Worm (Caenorhabditis elegans) whole organism, L4 larva: ENCODE results near the gene F10E9.3.
A peak's percentile ranks its signal among the peaks of the same experiment; 100 is the strongest.

Experiments used
- D1046.2 ChIP-seq: fragments of 200-800 bp; sonication (Bioruptor generic); IDR thresholded peaks from 2 replicates; pipeline ENCODE4 v1.3.6; 2022; ENCODE audit warnings: missing genetic modification characterization, missing compliant biosample characterization
- F44E2.7 ChIP-seq: fragments of 200-800 bp; sonication (Bioruptor generic); IDR thresholded peaks from 2 replicates; pipeline ENCODE4 v2.1.2; 2022; ENCODE audit warnings: missing genetic modification characterization, missing compliant biosample characterization
- T20F7.1 ChIP-seq: fragments of 200-800 bp; sonication (Bioruptor generic); optimal IDR thresholded peaks from 2 replicates; lab custom pipeline; 2018; ENCODE audit warnings: mild to moderate bottlenecking, missing genetic modification characterization, missing compliant biosample characterization
- Y105C5A.15 ChIP-seq: fragments of 200-800 bp; sonication (Bioruptor generic); IDR thresholded peaks from 2 replicates; pipeline ENCODE4 v1.3.6; 2022; ENCODE audit warnings: missing genetic modification characterization, missing compliant biosample characterization
- Y48G9A.11 ChIP-seq: fragments of 200-800 bp; sonication (Bioruptor generic); IDR thresholded peaks from 2 replicates; pipeline ENCODE4 v1.3.6; 2022; ENCODE audit warnings: missing genetic modification reagents, missing genetic modification characterization, missing compliant biosample characterization
- ZK337.2 ChIP-seq: fragments of 200-800 bp; sonication (Bioruptor generic); IDR thresholded peaks from 2 replicates; pipeline ENCODE4 v1.3.6; 2022; ENCODE audit warnings: missing genetic modification reagents, missing genetic modification characterization, missing compliant biosample characterization
- ZK546.5 ChIP-seq, 2 experiments: sonication (generic microtip); optimal IDR thresholded peaks; 2 replicates each; lab custom pipeline; 2017; ENCODE audit warnings: missing biosample characterization in 2 of 2, missing genetic modification characterization in 2 of 2
- ama-1 ChIP-seq: fragments of 150-350 bp; optimal IDR thresholded peaks from 2 replicates; lab custom pipeline; 2014; ENCODE audit warnings: inconsistent platforms, mixed read lengths
- attf-4 ChIP-seq: sonication (generic microtip); optimal IDR thresholded peaks from 3 replicates; lab custom pipeline; 2017; ENCODE audit warnings: missing biosample characterization, missing genetic modification characterization
- ceh-20 ChIP-seq: fragments of 200-800 bp; sonication (Bioruptor generic); IDR thresholded peaks from 2 replicates; pipeline ENCODE4 v1.3.6; 2022; ENCODE audit warnings: missing genetic modification reagents, missing genetic modification characterization, missing compliant biosample characterization
- ceh-82 ChIP-seq: sonication (generic microtip); optimal IDR thresholded peaks from 2 replicates; lab custom pipeline; 2017; ENCODE audit warnings: missing biosample characterization, missing genetic modification characterization
- ces-1 ChIP-seq: fragments of 150-350 bp; sonication (generic microtip); optimal IDR thresholded peaks from 4 replicates; lab custom pipeline; 2014; ENCODE audit warnings: missing biosample characterization, missing genetic modification reagents, missing genetic modification characterization
- cey-2 ChIP-seq: sonication (generic microtip); optimal IDR thresholded peaks from 3 replicates; lab custom pipeline; 2017; ENCODE audit warnings: missing genetic modification characterization, mild to moderate bottlenecking, missing compliant biosample characterization, antibody characterized with exemption, borderline replicate concordance; ENCODE audit not compliant: insufficient read depth
- dmd-8 ChIP-seq: fragments of 200-800 bp; sonication (Bioruptor generic); IDR thresholded peaks from 2 replicates; pipeline ENCODE4 v1.3.6; 2022; ENCODE audit warnings: missing genetic modification characterization, missing compliant biosample characterization
- dpl-1 ChIP-seq: fragments of 150-350 bp; optimal IDR thresholded peaks from 2 replicates; lab custom pipeline; 2014; ENCODE audit warnings: missing biosample characterization, missing genetic modification reagents, missing genetic modification characterization
- gei-8 ChIP-seq: fragments of 200-800 bp; sonication (Bioruptor generic); optimal IDR thresholded peaks from 2 replicates; lab custom pipeline; 2018; ENCODE audit warnings: mild to moderate bottlenecking, missing genetic modification characterization, missing compliant biosample characterization
- hif-1 ChIP-seq, 2 experiments: sonication (generic microtip); optimal IDR thresholded peaks; 2 replicates each; lab custom pipeline; 2016 to 2017; ENCODE audit warnings: missing compliant biosample characterization in 2 of 2, missing genetic modification characterization in 2 of 2, missing genetic modification reagents in 2 of 2, missing genotype in 2 of 2, mild to moderate bottlenecking in 1 of 2
- hlh-30 ChIP-seq: sonication (generic microtip); optimal IDR thresholded peaks from 2 replicates; lab custom pipeline; 2017; ENCODE audit warnings: antibody characterized with exemption, mild to moderate bottlenecking, missing genetic modification characterization, missing compliant biosample characterization; ENCODE audit not compliant: insufficient read depth
- hmg-1.1 ChIP-seq: fragments of 200-800 bp; sonication (Bioruptor generic); IDR thresholded peaks from 2 replicates; pipeline ENCODE4 v1.3.6; 2022; ENCODE audit warnings: missing genetic modification reagents, missing genetic modification characterization, missing compliant biosample characterization
- lim-7 ChIP-seq: fragments of 200-800 bp; sonication (Bioruptor generic); IDR thresholded peaks from 2 replicates; pipeline ENCODE4 v1.3.6; 2022; ENCODE audit warnings: missing genetic modification characterization, missing compliant biosample characterization
- lin-15B ChIP-seq: fragments of 150-350 bp; sonication (generic microtip); optimal IDR thresholded peaks from 3 replicates; lab custom pipeline; 2014; ENCODE audit warnings: missing biosample characterization, missing genetic modification characterization
- lin-39 ChIP-seq: fragments of 150-350 bp; optimal IDR thresholded peaks from 2 replicates; lab custom pipeline; 2014; ENCODE audit warnings: missing biosample characterization, missing genetic modification reagents, missing genetic modification characterization
- lir-3 ChIP-seq: sonication (generic microtip); optimal IDR thresholded peaks from 2 replicates; lab custom pipeline; 2016; ENCODE audit warnings: mild to moderate bottlenecking, missing genetic modification characterization, missing compliant biosample characterization
- lsy-2 ChIP-seq, 2 experiments: fragments of 150-350 bp in 1 of 2; sonication (generic microtip) in 1 of 2; optimal IDR thresholded peaks; 2 replicates each; lab custom pipeline; 2014 to 2017; ENCODE audit warnings: missing biosample characterization in 2 of 2, missing genetic modification characterization in 2 of 2
- madf-5 ChIP-seq, 2 experiments: fragments of 200-800 bp; sonication (Bioruptor generic); IDR thresholded peaks; 2 replicates each; pipeline ENCODE4 v1.3.6; 2022; ENCODE audit warnings: missing compliant biosample characterization in 2 of 2, missing genetic modification characterization in 2 of 2
- madf-9 ChIP-seq: fragments of 200-800 bp; sonication (Bioruptor generic); conservative IDR thresholded peaks from 2 replicates; pipeline ENCODE4 v1.3.6; 2022; ENCODE audit warnings: missing genetic modification reagents, missing genetic modification characterization, missing compliant biosample characterization
- mdl-1 ChIP-seq, 2 experiments: fragments of 150-350 bp in 1 of 2; sonication (generic microtip) in 1 of 2; optimal IDR thresholded peaks; 2 replicates each; lab custom pipeline; 2014 to 2017; ENCODE audit warnings: missing biosample characterization in 2 of 2, missing genetic modification characterization in 2 of 2
- mdt-29 ChIP-seq: fragments of 200-800 bp; sonication (Bioruptor generic); IDR thresholded peaks from 2 replicates; pipeline ENCODE4 v1.3.6; 2022; ENCODE audit warnings: missing genetic modification reagents, missing genetic modification characterization, missing compliant biosample characterization
- mep-1 ChIP-seq: fragments of 150-350 bp; sonication (generic microtip); optimal IDR thresholded peaks from 3 replicates; lab custom pipeline; 2014; ENCODE audit warnings: missing biosample characterization, missing genetic modification characterization
- nhr-10 ChIP-seq: fragments of 150-350 bp; optimal IDR thresholded peaks from 2 replicates; lab custom pipeline; 2014; ENCODE audit warnings: missing biosample characterization, missing genetic modification characterization
- nhr-102 ChIP-seq: sonication (generic microtip); optimal IDR thresholded peaks from 2 replicates; lab custom pipeline; 2016; ENCODE audit warnings: mild to moderate bottlenecking, missing genetic modification characterization, moderate library complexity, missing compliant biosample characterization
- nhr-11 ChIP-seq: fragments of 150-350 bp; optimal IDR thresholded peaks from 2 replicates; lab custom pipeline; 2014; ENCODE audit warnings: missing biosample characterization, missing genetic modification characterization
- nhr-237 ChIP-seq: sonication (generic microtip); optimal IDR thresholded peaks from 2 replicates; lab custom pipeline; 2017; ENCODE audit warnings: missing biosample characterization, missing genetic modification characterization
- nhr-41 ChIP-seq: fragments of 200-800 bp; sonication (Bioruptor generic); IDR thresholded peaks from 2 replicates; pipeline ENCODE4 v1.3.6; 2022; ENCODE audit warnings: missing genetic modification reagents, missing genetic modification characterization, missing compliant biosample characterization
- nhr-48 ChIP-seq: sonication (generic microtip); optimal IDR thresholded peaks from 2 replicates; lab custom pipeline; 2016; ENCODE audit warnings: mild to moderate bottlenecking, missing genetic modification characterization, missing compliant biosample characterization
- nhr-6 ChIP-seq: fragments of 150-350 bp; optimal IDR thresholded peaks from 2 replicates; lab custom pipeline; 2014; ENCODE audit warnings: missing biosample characterization, missing genetic modification characterization
- nhr-77 ChIP-seq: fragments of 150-350 bp; optimal IDR thresholded peaks from 2 replicates; lab custom pipeline; 2014; ENCODE audit warnings: missing biosample characterization, missing genetic modification characterization
- pha-4 ChIP-seq, 2 experiments: fragments of 150-350 bp in 1 of 2; fragments of 200-800 bp in 1 of 2; sonication (Bioruptor generic) in 1 of 2; IDR thresholded peaks in 1 of 2; optimal IDR thresholded peaks in 1 of 2; 2 replicates each; pipeline versions ENCODE4 v1.3.6 to Lab custom; 2014 to 2022; ENCODE audit warnings: missing genetic modification characterization in 2 of 2, missing genetic modification reagents in 2 of 2, missing biosample characterization in 1 of 2, missing compliant biosample characterization in 1 of 2
- php-3 ChIP-seq: fragments of 200-800 bp; sonication (Bioruptor generic); IDR thresholded peaks from 2 replicates; pipeline ENCODE4 v1.3.6; 2022; ENCODE audit warnings: missing genetic modification reagents, missing genetic modification characterization, missing compliant biosample characterization
- saeg-2 ChIP-seq: fragments of 200-800 bp; sonication (Bioruptor generic); IDR thresholded peaks from 2 replicates; pipeline ENCODE4 v1.3.6; 2022; ENCODE audit warnings: missing genetic modification reagents, missing genetic modification characterization, missing compliant biosample characterization
- set-16 ChIP-seq: fragments of 200-800 bp; sonication (Bioruptor generic); IDR thresholded peaks from 2 replicates; pipeline ENCODE4 v1.3.6; 2022; ENCODE audit warnings: missing genetic modification reagents, missing genetic modification characterization, missing compliant biosample characterization
- skn-1 ChIP-seq: fragments of 150-350 bp; optimal IDR thresholded peaks from 2 replicates; lab custom pipeline; 2014; ENCODE audit warnings: missing biosample characterization, missing genetic modification characterization
- snpc-4 ChIP-seq: fragments of 150-350 bp; optimal IDR thresholded peaks from 2 replicates; lab custom pipeline; 2014; ENCODE audit warnings: missing biosample characterization, missing genetic modification characterization
- spr-3 ChIP-seq: fragments of 200-800 bp; sonication (Bioruptor generic); optimal IDR thresholded peaks from 2 replicates; lab custom pipeline; 2018; ENCODE audit warnings: mild to moderate bottlenecking, missing genetic modification characterization, missing compliant biosample characterization
- tra-1 ChIP-seq: fragments of 200-800 bp; sonication (Bioruptor generic); IDR thresholded peaks from 2 replicates; pipeline ENCODE4 v1.3.6; 2022; ENCODE audit warnings: missing genetic modification reagents, missing genetic modification characterization, missing compliant biosample characterization
- unc-130 ChIP-seq: sonication (generic microtip); optimal IDR thresholded peaks from 2 replicates; lab custom pipeline; 2016; ENCODE audit warnings: missing genetic modification reagents, missing genetic modification characterization, missing compliant biosample characterization
- unc-39 ChIP-seq: sonication (generic microtip); optimal IDR thresholded peaks from 2 replicates; lab custom pipeline; 2017; ENCODE audit warnings: missing biosample characterization, missing genetic modification characterization
- unc-62 ChIP-seq, 3 experiments: fragments of 150-350 bp in 1 of 3; sonication (generic microtip); optimal IDR thresholded peaks in 2 of 3; peaks in 1 of 3; 1 replicate in 1 of 3; 2 replicates in 2 of 3; lab custom pipeline; 2014 to 2017; ENCODE audit warnings: missing biosample characterization in 3 of 3, missing genetic modification characterization in 3 of 3, missing genetic modification reagents in 3 of 3, missing genotype in 1 of 3
- zag-1 ChIP-seq: fragments of 150-350 bp; optimal IDR thresholded peaks from 2 replicates; lab custom pipeline; 2014; ENCODE audit warnings: missing biosample characterization, missing genetic modification characterization
- ztf-7 ChIP-seq: fragments of 150-350 bp; optimal IDR thresholded peaks from 2 replicates; lab custom pipeline; 2014; ENCODE audit warnings: missing biosample characterization, missing genetic modification characterization

Gene F10E9.3

DNA sequence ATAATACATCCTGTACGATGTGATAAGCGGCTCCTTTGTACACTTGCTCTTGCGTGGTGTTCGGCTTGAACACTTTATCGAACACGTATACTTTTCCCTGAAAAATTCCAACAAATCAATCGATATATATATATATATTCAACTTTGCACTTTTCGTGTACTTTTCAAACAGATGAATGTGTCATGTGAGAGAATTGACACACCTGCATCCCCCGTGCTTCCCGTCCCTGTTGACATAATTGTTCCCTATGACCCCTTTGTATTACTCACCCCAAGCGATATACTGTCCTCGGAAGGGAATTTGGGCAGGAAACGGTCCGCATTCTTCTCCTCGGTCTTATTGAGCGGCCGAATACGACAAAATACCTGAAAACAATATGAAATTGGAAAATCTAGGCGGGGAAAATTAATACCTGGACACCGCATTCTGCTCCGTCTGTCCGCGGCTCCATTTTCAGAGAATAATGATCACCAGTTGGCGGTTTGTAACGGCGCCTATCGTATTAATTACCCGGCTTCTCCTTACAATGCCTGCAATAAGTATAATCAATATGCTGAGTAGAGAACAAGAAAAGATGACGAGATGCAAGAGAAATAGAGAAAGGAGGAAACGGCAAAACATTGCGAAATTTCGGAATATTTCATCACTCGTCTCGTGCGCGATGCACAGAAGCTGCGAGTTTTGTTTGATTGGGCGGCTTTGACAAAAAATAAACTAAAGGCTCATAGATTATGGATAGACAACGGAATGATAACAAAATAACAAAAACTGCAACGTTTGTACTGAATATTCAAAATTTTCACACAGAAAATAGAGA is 44.0 kb downstream of the F10E9.3 start, which contains the start of gene unc-116 (continued):
- no peak for TF ChIP-seq F44E2.7 (GFP tag; lab: Robert Waterston, UW)
- no peak for TF ChIP-seq ZK337.2 (GFP tag; lab: Robert Waterston, UW)
- TF ChIP-seq Y48G9A.11 = no peak
- no peak for TF ChIP-seq unc-62 (GFP tag; optimal IDR thresholded peaks at IDR 0.05 in 1 of 2; lab: Kevin White, UChicago)
- no peak for TF ChIP-seq unc-62 (tag; optimal IDR thresholded peaks at IDR 0.05; lab: Kevin White, UChicago)
- TF ChIP-seq hlh-30 (tag; lab: Kevin White, UChicago) = peak; percentile 79
- TF ChIP-seq nhr-48 (tag; lab: Kevin White, UChicago) = no peak
- no peak for TF ChIP-seq ama-1
- no peak for TF ChIP-seq nhr-41 (GFP tag; lab: Robert Waterston, UW)
- no peak for TF ChIP-seq unc-39
- TF ChIP-seq attf-4 = no peak
- TF ChIP-seq zag-1 (tag; lab: Kevin White, UChicago) = no peak
- no peak for TF ChIP-seq dmd-8 (GFP tag; lab: Robert Waterston, UW)
- no peak for TF ChIP-seq mep-1 (tag; lab: Kevin White, UChicago)
- no peak for TF ChIP-seq lin-15B
- TF ChIP-seq gei-8 (GFP tag; lab: Kevin White, UChicago) = no peak
- TF ChIP-seq set-16 = 0 out of 2 replicates have a peak, but pooled peaks have one; percentile 7
- no peak for TF ChIP-seq unc-130
- TF ChIP-seq php-3 (GFP tag; lab: Robert Waterston, UW) = no peak
- TF ChIP-seq hif-1 (tag; optimal IDR thresholded peaks at IDR 0.05; lab: Kevin White, UChicago) = no peak
- TF ChIP-seq nhr-11 (tag; lab: Kevin White, UChicago) = peak; percentile 22
- no peak for TF ChIP-seq D1046.2 (GFP tag; lab: Robert Waterston, UW)
- no peak for TF ChIP-seq ZK546.5 (tag; optimal IDR thresholded peaks at IDR 0.05; lab: Kevin White, UChicago)
- peak; percentile 3 to 72 for TF ChIP-seq lsy-2 (tag; optimal IDR thresholded peaks at IDR 0.05; lab: Kevin White, UChicago)
- no peak for TF ChIP-seq mdt-29 (GFP tag; lab: Robert Waterston, UW)
- no peak for TF ChIP-seq tra-1
- no peak for TF ChIP-seq lir-3 (tag; lab: Kevin White, UChicago)
- no peak for TF ChIP-seq madf-9
- TF ChIP-seq nhr-6 (tag; lab: Kevin White, UChicago) = no peak
- TF ChIP-seq ces-1 (GFP tag; lab: Kevin White, UChicago) = no peak
- TF ChIP-seq hmg-1.1 (GFP tag; lab: Robert Waterston, UW) = peak; percentile 51
- TF ChIP-seq snpc-4 (tag; lab: Kevin White, UChicago) = no peak
- TF ChIP-seq Y105C5A.15 (GFP tag; lab: Robert Waterston, UW) = no peak
- TF ChIP-seq nhr-102 (tag; lab: Kevin White, UChicago) = no peak
- no peak for TF ChIP-seq ceh-82 (tag; lab: Kevin White, UChicago)
- no peak for TF ChIP-seq nhr-237 (tag; lab: Kevin White, UChicago)
- no peak for TF ChIP-seq lin-39
- peak; percentile 37 to 76 for TF ChIP-seq mdl-1 (tag; optimal IDR thresholded peaks at IDR 0.05; lab: Kevin White, UChicago)
- peak; percentile 34 for TF ChIP-seq dpl-1 (GFP tag; lab: Kevin White, UChicago)
- TF ChIP-seq skn-1 (tag; lab: Kevin White, UChicago) = no peak
- no peak for TF ChIP-seq pha-4 (GFP tag; IDR thresholded peaks at IDR 0.05; lab: Robert Waterston, UW)
- peak; percentile 8 for TF ChIP-seq pha-4 (tag; optimal IDR thresholded peaks at IDR 0.05; lab: Kevin White, UChicago)
- no peak for TF ChIP-seq madf-5 (GFP tag; IDR thresholded peaks at IDR 0.05; lab: Robert Waterston, UW)
- peak; percentile 42 for TF ChIP-seq T20F7.1 (GFP tag; lab: Kevin White, UChicago)
- TF ChIP-seq nhr-10 (tag; lab: Kevin White, UChicago) = no peak
- no peak for TF ChIP-seq lim-7 (GFP tag; lab: Robert Waterston, UW)
- no peak for TF ChIP-seq ztf-7 (tag; lab: Kevin White, UChicago)
- TF ChIP-seq cey-2 = no peak
- TF ChIP-seq ceh-20 = no peak
- TF ChIP-seq saeg-2 (GFP tag; lab: Robert Waterston, UW) = no peak
- TF ChIP-seq spr-3 (GFP tag; lab: Kevin White, UChicago) = no peak
- TF ChIP-seq nhr-77 (tag; lab: Kevin White, UChicago) = no peak
